Worm (Caenorhabditis elegans): ENCODE results near the gene srw-119.
"Not testable (repeated sequence)": the region's sequence is repeated elsewhere in the genome, so short reads cannot be mapped to it uniquely, and the experiment has no call there.

The srw-119 gene

ce11 chrV:3005964-3006363 lies 6.3 kb upstream of the srw-119 start, which contains the start of gene srw-112:
srw-112 (minus strand) TSS chrV:3006064.
- no peak for TF ChIP-seq W03F9.2 (tag; optimal IDR thresholded peaks at IDR 0.05)
- no peak for TF ChIP-seq dao-5 (tag; optimal IDR thresholded peaks at IDR 0.05)

- no peak for TF ChIP-seq him-1 (tag; optimal IDR thresholded peaks at IDR 0.05)
- no peak for TF ChIP-seq dao-5 (tag; optimal IDR thresholded peaks at IDR 0.05)
- TF ChIP-seq W03F9.2 (tag; optimal IDR thresholded peaks at IDR 0.05): no peak
Observed at ce11 chrV:2996105-2996504, 3.5 kb downstream of the srw-119 start, which contains the start of gene srw-120. srw-120 (minus strand) TSS chrV:2996205.

ce11 chrV:2993816-2994215 lies 5.8 kb downstream of the srw-119 start, which contains the start of gene srw-115:
srw-115 (minus strand) TSS chrV:2993916.
- no peak for TF ChIP-seq him-1 (tag; optimal IDR thresholded peaks at IDR 0.05)
- no peak for TF ChIP-seq W03F9.2 (tag; optimal IDR thresholded peaks at IDR 0.05)
- TF ChIP-seq dao-5 (tag; optimal IDR thresholded peaks at IDR 0.05): no peak

ce11 chrV:2992060-2992459 lies 7.6 kb downstream of the srw-119 start:
- TF ChIP-seq him-1 (tag; optimal IDR thresholded peaks at IDR 0.05): no peak

ce11 chrV:2991485-2991884 lies 8.2 kb downstream of the srw-119 start, which contains the start of gene srw-121:
srw-121 (minus strand) TSS chrV:2991585.
- no peak for TF ChIP-seq W03F9.2 (tag; optimal IDR thresholded peaks at IDR 0.05)
- no peak for TF ChIP-seq dao-5 (tag; optimal IDR thresholded peaks at IDR 0.05)
- no peak for TF ChIP-seq him-1 (tag; optimal IDR thresholded peaks at IDR 0.05)

- TF ChIP-seq him-1 (tag; optimal IDR thresholded peaks at IDR 0.05): no peak
- no peak for TF ChIP-seq dao-5 (tag; optimal IDR thresholded peaks at IDR 0.05)
Observed at ce11 chrV:2987407-2987806, 12.2 kb downstream of the srw-119 start, which contains the start of gene srh-85. srh-85 (minus strand) TSS chrV:2987507.

ce11 chrV:2985309-2985708 lies 14.3 kb downstream of the srw-119 start, which contains the start of gene srw-139:
srw-139 (minus strand) TSS chrV:2985409.
- TF ChIP-seq him-1 (tag; optimal IDR thresholded peaks at IDR 0.05) (no peak), W03F9.2 (tag; optimal IDR thresholded peaks at IDR 0.05) (no peak), dao-5 (tag; optimal IDR thresholded peaks at IDR 0.05) (no peak)

- TF ChIP-seq him-1 (tag; optimal IDR thresholded peaks at IDR 0.05): no peak
- TF ChIP-seq W03F9.2 (tag; optimal IDR thresholded peaks at IDR 0.05): no peak
- no peak for TF ChIP-seq dao-5 (tag; optimal IDR thresholded peaks at IDR 0.05)
Observed at ce11 chrV:2983351-2983750, 16.3 kb downstream of the srw-119 start, which contains the start of gene srw-117. srw-117 (minus strand) TSS chrV:2983451.

- no peak for TF ChIP-seq dao-5 (tag; optimal IDR thresholded peaks at IDR 0.05)
- no peak for TF ChIP-seq him-1 (tag; optimal IDR thresholded peaks at IDR 0.05)
- no peak for TF ChIP-seq W03F9.2 (tag; optimal IDR thresholded peaks at IDR 0.05)
Observed at ce11 chrV:2979978-2980377, 19.7 kb downstream of the srw-119 start, which contains the start of gene srw-118. srw-118 (minus strand) TSS chrV:2980078.

ce11 chrV:2976287-2976686 lies 23.3 kb downstream of the srw-119 start, which contains the start of gene srw-124:
srw-124 (plus strand) TSS chrV:2976587.
- TF ChIP-seq dao-5 (tag; optimal IDR thresholded peaks at IDR 0.05) (no peak), W03F9.2 (tag; optimal IDR thresholded peaks at IDR 0.05) (no peak), him-1 (tag; optimal IDR thresholded peaks at IDR 0.05) (no peak)

ce11 chrV:2975285-2975684 lies 24.4 kb downstream of the srw-119 start, which contains the start of gene srw-123:
srw-123 (minus strand) TSS chrV:2975385.
- not testable (repeated sequence) for TF ChIP-seq him-1, dao-5, W03F9.2 (tag; optimal IDR thresholded peaks at IDR 0.05)

- TF ChIP-seq him-1 (tag; optimal IDR thresholded peaks at IDR 0.05) (no peak), W03F9.2 (tag; optimal IDR thresholded peaks at IDR 0.05) (no peak)
Observed at ce11 chrV:2971307-2971999, 28.2 kb downstream of the srw-119 start, which contains the start of gene srw-129. srw-129 (plus strand) TSS chrV:2971949.

ce11 chrV:2964786-2965185 lies 34.9 kb downstream of the srw-119 start, which contains the start of gene srh-88:
srh-88 (minus strand) TSS chrV:2964886.
- TF ChIP-seq him-1 (tag; optimal IDR thresholded peaks at IDR 0.05) (no peak), W03F9.2 (tag; optimal IDR thresholded peaks at IDR 0.05) (no peak), dao-5 (tag; optimal IDR thresholded peaks at IDR 0.05) (no peak)

ce11 chrV:2962960-2963359 lies 36.7 kb downstream of the srw-119 start, which contains the start of gene srw-138:
srw-138 (minus strand) TSS chrV:2963060.
- no peak for TF ChIP-seq him-1 (tag; optimal IDR thresholded peaks at IDR 0.05)
- no peak for TF ChIP-seq dao-5 (tag; optimal IDR thresholded peaks at IDR 0.05)
- no peak for TF ChIP-seq W03F9.2 (tag; optimal IDR thresholded peaks at IDR 0.05)

Data from whole organism, L4/young adult.